Fruit fly (Drosophila melanogaster) whole organism, embryonic: Measurements from ENCODE around the gene CG17930.

Experiments
- ATbp ChIP-seq: fragments of 200-800 bp; sonication (Bioruptor generic); optimal IDR thresholded peaks from 2 replicates; lab custom pipeline; 2017; ENCODE audit warnings: missing biosample characterization, mild to moderate bottlenecking, missing genetic modification characterization, missing genetic modification reagents
- BtbVII ChIP-seq: fragments of 200-800 bp; sonication (Bioruptor generic); optimal IDR thresholded peaks from 3 replicates; lab custom pipeline; 2017; ENCODE audit warnings: missing biosample characterization, mild to moderate bottlenecking, missing genetic modification characterization
- CG10274 ChIP-seq: fragments of 200-800 bp; sonication (Bioruptor generic); optimal IDR thresholded peaks from 3 replicates; lab custom pipeline; 2017; ENCODE audit warnings: missing biosample characterization, mild to moderate bottlenecking, missing genetic modification characterization
- CG12071 ChIP-seq: fragments of 200-800 bp; sonication (Bioruptor generic); optimal IDR thresholded peaks from 3 replicates; lab custom pipeline; 2018; ENCODE audit warnings: missing biosample characterization, mild to moderate bottlenecking, missing genetic modification characterization
- CG1233 ChIP-seq: fragments of 200-800 bp; sonication (Bioruptor generic); optimal IDR thresholded peaks from 4 replicates; lab custom pipeline; 2018; ENCODE audit warnings: missing biosample characterization, mild to moderate bottlenecking, missing genetic modification characterization
- CG12942 ChIP-seq: fragments of 200-800 bp; sonication (Bioruptor generic); optimal IDR thresholded peaks from 3 replicates; lab custom pipeline; 2016; ENCODE audit warnings: missing biosample characterization, missing genetic modification characterization
- CG13123 ChIP-seq: fragments of 200-800 bp; sonication (Bioruptor generic); optimal IDR thresholded peaks from 2 replicates; lab custom pipeline; 2016; ENCODE audit warnings: missing biosample characterization, missing genetic modification characterization
- CG13296 ChIP-seq: fragments of 200-800 bp; sonication (Bioruptor generic); optimal IDR thresholded peaks from 3 replicates; lab custom pipeline; 2018; ENCODE audit warnings: missing biosample characterization, mild to moderate bottlenecking, missing genetic modification characterization
- CG14965 ChIP-seq: fragments of 200-800 bp; sonication (Bioruptor generic); optimal IDR thresholded peaks from 2 replicates; lab custom pipeline; 2016; ENCODE audit warnings: missing biosample characterization, missing genetic modification characterization, borderline replicate concordance
- CG2129 ChIP-seq: fragments of 200-800 bp; sonication (Bioruptor generic); IDR thresholded peaks from 2 replicates; pipeline ENCODE4 v1.3.6; 2022; ENCODE audit warnings: missing biosample characterization, missing genetic modification characterization; ENCODE audit not compliant: partially characterized antibody
- CG2889 ChIP-seq: fragments of 200-800 bp; sonication (Bioruptor generic); IDR thresholded peaks from 3 replicates; pipeline ENCODE4 v1.3.6; 2022; ENCODE audit warnings: missing biosample characterization, missing genetic modification characterization
- CG30020 ChIP-seq: fragments of 200-800 bp; optimal IDR thresholded peaks from 2 replicates; lab custom pipeline; 2019; ENCODE audit warnings: missing biosample characterization, mild to moderate bottlenecking, missing genetic modification characterization, moderate library complexity
- CG30431 ChIP-seq: fragments of 200-800 bp; sonication (Bioruptor generic); optimal IDR thresholded peaks from 2 replicates; lab custom pipeline; 2017; ENCODE audit warnings: missing biosample characterization, missing genetic modification characterization
- CG32772 ChIP-seq: fragments of 200-800 bp; sonication (Bioruptor generic); IDR thresholded peaks from 2 replicates; pipeline ENCODE4 v1.3.6; 2022; ENCODE audit warnings: missing biosample characterization, missing genetic modification characterization
- CG4404 ChIP-seq: fragments of 200-800 bp; sonication (Bioruptor generic); IDR thresholded peaks from 2 replicates; pipeline ENCODE4 v1.3.6; 2022; ENCODE audit warnings: missing biosample characterization, missing genetic modification characterization
- CG6689 ChIP-seq: fragments of 200-800 bp; sonication (Bioruptor generic); IDR thresholded peaks from 2 replicates; pipeline ENCODE4 v1.3.6; 2022; ENCODE audit warnings: missing biosample characterization, missing genetic modification characterization
- CG6791 ChIP-seq: fragments of 200-800 bp; sonication (Bioruptor generic); IDR thresholded peaks from 3 replicates; pipeline ENCODE4 v1.3.6; 2022; ENCODE audit warnings: missing biosample characterization, missing genetic modification characterization; ENCODE audit not compliant: partially characterized antibody
- CG6813 ChIP-seq: fragments of 200-800 bp; sonication (Bioruptor generic); optimal IDR thresholded peaks from 2 replicates; lab custom pipeline; 2017; ENCODE audit warnings: missing biosample characterization, missing genetic modification characterization, mild to moderate bottlenecking, moderate library complexity, missing genetic modification reagents
- CG8359 ChIP-seq: fragments of 200-800 bp; sonication (Bioruptor generic); optimal IDR thresholded peaks from 2 replicates; lab custom pipeline; 2017; ENCODE audit warnings: missing biosample characterization, mild to moderate bottlenecking, missing genetic modification characterization, borderline replicate concordance
- CG8478 ChIP-seq: fragments of >200 bp; optimal IDR thresholded peaks from 2 replicates; lab custom pipeline; 2018
- CG8765 ChIP-seq: fragments of 200-800 bp; sonication (Bioruptor generic); IDR thresholded peaks from 2 replicates; pipeline ENCODE4 v1.3.6; 2022; ENCODE audit warnings: missing biosample characterization, missing genetic modification characterization
- E2f2 ChIP-seq: fragments of 200-800 bp; sonication (Bioruptor generic); IDR thresholded peaks from 2 replicates; pipeline ENCODE4 v1.3.6; 2022; ENCODE audit warnings: missing biosample characterization, missing genetic modification characterization
- GATAe ChIP-seq: fragments of 200-800 bp; sonication (Bioruptor generic); conservative IDR thresholded peaks from 2 replicates; pipeline ENCODE4 v1.3.6; 2022; ENCODE audit warnings: missing biosample characterization, missing genetic modification characterization
- HLH54F ChIP-seq: fragments of 200-800 bp; sonication (Bioruptor generic); optimal IDR thresholded peaks from 3 replicates; lab custom pipeline; 2016; ENCODE audit warnings: missing biosample characterization, missing genetic modification characterization
- HmgD ChIP-seq: fragments of 200-800 bp; sonication (Bioruptor generic); optimal IDR thresholded peaks from 3 replicates; lab custom pipeline; 2016; ENCODE audit warnings: missing biosample characterization, missing genetic modification characterization
- Hsf ChIP-seq: fragments of 200-800 bp; sonication (Bioruptor generic); optimal IDR thresholded peaks from 3 replicates; lab custom pipeline; 2016; ENCODE audit warnings: missing biosample characterization, missing genetic modification characterization
- Med ChIP-seq: fragments of 200-800 bp; sonication (Bioruptor generic); peaks from one replicate; lab custom pipeline; 2016; ENCODE audit warnings: missing biosample characterization, missing genetic modification characterization, mild to moderate bottlenecking, inconsistent platforms, moderate library complexity
- Oaz ChIP-seq: fragments of 200-800 bp; sonication (Bioruptor generic); IDR thresholded peaks from 2 replicates; pipeline ENCODE4 v1.3.6; 2022; ENCODE audit warnings: missing biosample characterization, missing genetic modification characterization
- Ravus ChIP-seq: fragments of 200-800 bp; sonication (Bioruptor generic); IDR thresholded peaks from 2 replicates; pipeline ENCODE4 v1.3.6; 2022; ENCODE audit warnings: missing biosample characterization, missing genetic modification characterization
- Rfx ChIP-seq: fragments of 200-800 bp; sonication (Bioruptor generic); IDR thresholded peaks from 2 replicates; pipeline ENCODE4 v1.3.6; 2022; ENCODE audit warnings: missing biosample characterization, missing genetic modification characterization
- TFAM ChIP-seq: fragments of 200-800 bp; sonication (Bioruptor generic); optimal IDR thresholded peaks from 2 replicates; lab custom pipeline; 2017; ENCODE audit warnings: missing biosample characterization, missing genetic modification characterization, inconsistent platforms
- ab ChIP-seq: fragments of 200-800 bp; sonication (Bioruptor generic); optimal IDR thresholded peaks from 2 replicates; lab custom pipeline; 2016; ENCODE audit warnings: missing biosample characterization, missing genetic modification characterization
- az2 ChIP-seq: fragments of 200-800 bp; sonication (Bioruptor generic); optimal IDR thresholded peaks from 3 replicates; lab custom pipeline; 2016; ENCODE audit warnings: missing biosample characterization, missing genetic modification characterization
- chm ChIP-seq: fragments of 200-800 bp; sonication (Bioruptor generic); IDR thresholded peaks from 2 replicates; pipeline ENCODE4 v1.3.6; 2022; ENCODE audit warnings: missing biosample characterization, missing genetic modification characterization
- dysf ChIP-seq: fragments of 200-800 bp; sonication (Bioruptor generic); IDR thresholded peaks from 3 replicates; pipeline ENCODE4 v1.3.6; 2022; ENCODE audit warnings: missing biosample characterization, missing genetic modification characterization
- ems ChIP-seq: fragments of 200-800 bp; sonication (Bioruptor generic); optimal IDR thresholded peaks from 3 replicates; lab custom pipeline; 2016; ENCODE audit warnings: missing biosample characterization, missing genetic modification characterization
- esg ChIP-seq: fragments of 200-800 bp; sonication (Bioruptor generic); conservative IDR thresholded peaks from 2 replicates; pipeline ENCODE4 v1.3.6; 2022; ENCODE audit warnings: missing biosample characterization, missing genetic modification characterization
- eyg ChIP-seq: fragments of 200-800 bp; sonication (Bioruptor generic); optimal IDR thresholded peaks from 3 replicates; lab custom pipeline; 2016; ENCODE audit warnings: missing biosample characterization, missing genetic modification characterization
- fd102C ChIP-seq: fragments of 200-800 bp; sonication (Bioruptor generic); optimal IDR thresholded peaks from 2 replicates; lab custom pipeline; 2018; ENCODE audit warnings: missing biosample characterization, mild to moderate bottlenecking, missing genetic modification characterization, moderate library complexity
- gcm ChIP-seq: fragments of 200-800 bp; sonication (Bioruptor generic); optimal IDR thresholded peaks from 2 replicates; lab custom pipeline; 2019; ENCODE audit warnings: missing biosample characterization, mild to moderate bottlenecking, missing genetic modification characterization, moderate library complexity
- gfzf ChIP-seq: fragments of 200-800 bp; sonication (Bioruptor generic); optimal IDR thresholded peaks from 2 replicates; lab custom pipeline; 2016; ENCODE audit warnings: missing biosample characterization, mild to moderate bottlenecking, missing genetic modification characterization, moderate library complexity
- h ChIP-seq: fragments of >200 bp; optimal IDR thresholded peaks from 2 replicates; lab custom pipeline; 2017
- kay ChIP-seq: fragments of 200-800 bp; sonication (Bioruptor generic); optimal IDR thresholded peaks from 2 replicates; lab custom pipeline; 2016; ENCODE audit warnings: missing biosample characterization, missing genetic modification characterization
- ken ChIP-seq: fragments of 200-800 bp; sonication (Bioruptor generic); IDR thresholded peaks from 3 replicates; pipeline ENCODE4 v1.3.6; 2022; ENCODE audit warnings: missing biosample characterization, missing genetic modification characterization
- nom ChIP-seq: fragments of 200-800 bp; sonication (Bioruptor generic); optimal IDR thresholded peaks from 2 replicates; lab custom pipeline; 2017; ENCODE audit warnings: missing biosample characterization, missing genetic modification characterization, mild to moderate bottlenecking, moderate library complexity, missing genetic modification reagents
- odd ChIP-seq: fragments of 200-800 bp; sonication (Bioruptor generic); optimal IDR thresholded peaks from 2 replicates; lab custom pipeline; 2017; ENCODE audit warnings: missing biosample characterization, mild to moderate bottlenecking, missing genetic modification characterization
- prd ChIP-seq, 3 experiments: fragments of >200 bp in 2 of 3; fragments of 200-800 bp in 1 of 3; sonication (Bioruptor generic) in 1 of 3; optimal IDR thresholded peaks in 2 of 3; IDR thresholded peaks in 1 of 3; 2 replicates in 2 of 3; 3 replicates in 1 of 3; pipeline versions ENCODE4 v1.3.6 to Lab custom; 2017 to 2022; ENCODE audit warnings: missing biosample characterization in 1 of 3, missing genetic modification characterization in 1 of 3
- ranshi ChIP-seq: fragments of 200-800 bp; sonication (Bioruptor generic); IDR thresholded peaks from 2 replicates; pipeline ENCODE4 v1.3.6; 2022; ENCODE audit warnings: missing biosample characterization, missing genetic modification characterization
- vnd ChIP-seq: fragments of 200-800 bp; sonication (Bioruptor generic); IDR thresholded peaks from 3 replicates; pipeline ENCODE4 v1.3.6; 2022; ENCODE audit warnings: missing biosample characterization, missing genetic modification characterization; ENCODE audit not compliant: partially characterized antibody
- wor ChIP-seq: fragments of 200-800 bp; sonication (Bioruptor generic); IDR thresholded peaks from 2 replicates; pipeline ENCODE4 v1.3.6; 2022; ENCODE audit warnings: missing biosample characterization, missing genetic modification characterization

The CG17930 gene

dm6 chr3R:16331809-16332343, 4.2 kb downstream of the CG17930 start (continued):
- TF ChIP-seq GATAe (0 out of 2 replicates have a peak, but pooled peaks have one; percentile 8), nom (GFP tag; lab: Kevin White, UChicago) (peak; percentile 60), BtbVII (GFP tag; lab: Kevin White, UChicago) (peak; percentile 41), eyg (GFP tag; lab: Kevin White, UChicago) (no peak), ems (GFP tag; lab: Kevin White, UChicago) (peak; percentile 62), CG12071 (GFP tag; lab: Kevin White, UChicago) (peak; percentile 53), chm (peak; percentile 80), CG2889 (GFP tag; lab: Robert Waterston, UW) (0 out of 3 replicates have a peak, but pooled peaks have one; percentile 35), TFAM (peak; percentile 39), ab (GFP tag; lab: Kevin White, UChicago) (no peak), HmgD (GFP tag; lab: Kevin White, UChicago) (no peak), CG12942 (peak; percentile 68), CG6791 (no peak), CG8765 (no peak), CG14965 (GFP tag; lab: Kevin White, UChicago) (no peak), h (no peak), CG10274 (GFP tag; lab: Kevin White, UChicago) (peak; percentile 42), Ravus (GFP tag; lab: Robert Waterston, UW) (no peak), CG2129 (GFP tag; lab: Robert Waterston, UW) (no peak), CG30020 (tag; lab: Kevin White, UChicago) (no peak), ranshi (GFP tag; lab: Robert Waterston, UW) (peak; percentile 11; the same call in 1 of the 2 replicates), Hsf (peak; percentile 55), HLH54F (GFP tag; lab: Kevin White, UChicago) (no peak), kay (GFP tag; lab: Kevin White, UChicago) (peak; percentile 59), Rfx (GFP tag; lab: Robert Waterston, UW) (peak; percentile 62; the same call in 1 of the 2 replicates), CG30431 (peak; percentile 44), CG6813 (GFP tag; lab: Kevin White, UChicago) (peak; percentile 86), dysf (GFP tag; lab: Robert Waterston, UW) (peak; percentile 50; the same call in 2 of the 3 replicates), Med (peak; percentile 96), esg (GFP tag; lab: Robert Waterston, UW) (no peak), CG4404 (GFP tag; lab: Robert Waterston, UW) (no peak), az2 (GFP tag; lab: Kevin White, UChicago) (no peak), vnd (no peak), wor (GFP tag; lab: Robert Waterston, UW) (no peak), ATbp (GFP tag; lab: Kevin White, UChicago) (peak; percentile 83), fd102C (GFP tag; lab: Kevin White, UChicago) (no peak), CG8478 (lab: Kevin White, UChicago) (no peak), CG13296 (peak; percentile 73), CG8359 (GFP tag; lab: Kevin White, UChicago) (peak; percentile 54), gcm (GFP tag; lab: Kevin White, UChicago) (peak; percentile 41), CG6689 (GFP tag; lab: Robert Waterston, UW) (no peak; the same call in 1 of the 2 replicates), Oaz (GFP tag; lab: Robert Waterston, UW) (no peak), E2f2 (GFP tag; lab: Robert Waterston, UW) (peak; percentile 58; the same call in 1 of the 2 replicates), ken (GFP tag; lab: Robert Waterston, UW) (no peak), odd (GFP tag; lab: Kevin White, UChicago) (peak; percentile 77), CG1233 (GFP tag; lab: Kevin White, UChicago) (peak; percentile 73), CG32772 (GFP tag; lab: Robert Waterston, UW) (0 out of 2 replicates have a peak, but pooled peaks have one; percentile 21), prd (optimal IDR thresholded peaks at IDR 0.05; lab: Kevin White, UChicago) (no peak), prd (GFP tag; IDR thresholded peaks at IDR 0.05; lab: Robert Waterston, UW) (peak; percentile 46; the same call in 2 of the 3 replicates), gfzf (GFP tag; lab: Kevin White, UChicago) (no peak), CG13123 (peak; percentile 81)
